Worm (Caenorhabditis elegans): Measurements from ENCODE around the gene nekl-4.

nekl-4 gene

ce11 chrIII:5479493-5480167 lies 37.7 kb downstream of the nekl-4 start:
- no peak for TF ChIP-seq mef-2 (tag; optimal IDR thresholded peaks at IDR 0.05)
- TF ChIP-seq efl-1 (optimal IDR thresholded peaks at IDR 0.05), result no peak
- peak in 1 of 2 experiments; percentile 83 for TF ChIP-seq efl-1 (GFP tag; optimal IDR thresholded peaks at IDR 0.05 in 1 of 2)

- no peak for TF ChIP-seq nhr-28 (tag; optimal IDR thresholded peaks at IDR 0.05)
- TF ChIP-seq tbx-2 (tag; optimal IDR thresholded peaks at IDR 0.05), result no peak
- no peak for TF ChIP-seq nhr-71 (tag; optimal IDR thresholded peaks at IDR 0.05)
- TF ChIP-seq efl-3 (GFP tag; optimal IDR thresholded peaks at IDR 0.05), result no peak
- TF ChIP-seq fkh-4 (tag; optimal IDR thresholded peaks at IDR 0.05; ENCODE audit: borderline replicate concordance), result no peak
- TF ChIP-seq elt-2 (tag; optimal IDR thresholded peaks at IDR 0.05), result no peak
- TF ChIP-seq nhr-11 (tag; optimal IDR thresholded peaks at IDR 0.05), result no peak
- no peak for TF ChIP-seq lin-14 (GFP tag; optimal IDR thresholded peaks at IDR 0.05)
- no peak for TF ChIP-seq C16A3.4 (tag; optimal IDR thresholded peaks at IDR 0.05)
- no peak for TF ChIP-seq sptf-1 (tag; optimal IDR thresholded peaks at IDR 0.05)
- TF ChIP-seq egl-27 (tag; optimal IDR thresholded peaks at IDR 0.05), result no peak
- no peak for TF ChIP-seq mab-9 (GFP tag; IDR thresholded peaks at IDR 0.05)
Observed at ce11 chrIII:5478824-5479368, 38.4 kb downstream of the nekl-4 start, which contains the start of the genes R02F2.6 and R02F2.5. R02F2.6 (minus strand) TSS chrIII:5478924. R02F2.5 (plus strand) TSS chrIII:5479318.

- TF ChIP-seq zag-1 (tag; optimal IDR thresholded peaks at IDR 0.05), result no peak
- no peak for TF ChIP-seq nhr-47 (tag; optimal IDR thresholded peaks at IDR 0.05)
- TF ChIP-seq hlh-4 (tag; optimal IDR thresholded peaks at IDR 0.05), result no peak
- TF ChIP-seq nhr-76 (tag; optimal IDR thresholded peaks at IDR 0.05), result no peak
- TF ChIP-seq elt-3 (tag; optimal IDR thresholded peaks at IDR 0.05), result no peak
- TF ChIP-seq unc-98 (GFP tag; IDR thresholded peaks at IDR 0.05), result no peak
Observed at ce11 chrIII:5478011-5478410, 39.3 kb downstream of the nekl-4 start, which contains the start of gene R02F2.10. R02F2.10 (plus strand) TSS chrIII:5478311.

- TF ChIP-seq unc-30 (tag; optimal IDR thresholded peaks at IDR 0.05), result no peak
- no peak for TF ChIP-seq lin-14 (GFP tag; optimal IDR thresholded peaks at IDR 0.05)
- no peak for TF ChIP-seq nhr-12 (tag; optimal IDR thresholded peaks at IDR 0.05)
- TF ChIP-seq blmp-1 (tag; optimal IDR thresholded peaks at IDR 0.05), result peak; percentile 34
Observed at ce11 chrIII:5474176-5474575, 43.1 kb downstream of the nekl-4 start, which contains the start of gene lon-1. lon-1 (plus strand) TSS chrIII:5474476.

ce11 chrIII:5472693-5473092 lies 44.6 kb downstream of the nekl-4 start:
- TF ChIP-seq nhr-237 (tag; optimal IDR thresholded peaks at IDR 0.05) (no peak), C04F5.9 (tag; optimal IDR thresholded peaks at IDR 0.05) (no peak), nhr-71 (tag; optimal IDR thresholded peaks at IDR 0.05) (peak; percentile 61), nhr-90 (tag; optimal IDR thresholded peaks at IDR 0.05; ENCODE audit: poor library complexity) (peak; percentile 54), snu-23 (GFP tag; optimal IDR thresholded peaks at IDR 0.05) (peak; percentile 51), nhr-47 (tag; optimal IDR thresholded peaks at IDR 0.05) (no peak), nhr-19 (GFP tag; conservative IDR thresholded peaks at IDR 0.05) (0 out of 2 replicates have a peak, but pooled peaks have one; percentile 8), lin-15B (tag; optimal IDR thresholded peaks at IDR 0.05) (no peak), blmp-1 (tag; optimal IDR thresholded peaks at IDR 0.05) (peak; percentile 90), lin-14 (GFP tag; optimal IDR thresholded peaks at IDR 0.05) (peak; percentile 87), elt-3 (tag; optimal IDR thresholded peaks at IDR 0.05) (peak in 5 of 6 experiments; percentile 60 to 87 (median 76)), nhr-20 (tag; optimal IDR thresholded peaks at IDR 0.05) (peak; percentile 59), nhr-85 (tag) (peak; percentile 89), mep-1 (tag; optimal IDR thresholded peaks at IDR 0.05) (peak; percentile 14), pqm-1 (tag; optimal IDR thresholded peaks at IDR 0.05) (no peak), grh-1 (GFP tag; IDR thresholded peaks at IDR 0.05) (peak; percentile 49; the same call in 1 of the 2 replicates), C16A3.4 (tag; optimal IDR thresholded peaks at IDR 0.05) (no peak), lin-35 (GFP tag; optimal IDR thresholded peaks at IDR 0.05) (no peak)

Data from whole organism, L1 larva.